Fruit fly (Drosophila melanogaster) whole organism, pupa: ENCODE results near the gene Or7a.

Experiments
- CG13204 ChIP-seq: fragments of 200-800 bp; sonication (Bioruptor generic); optimal IDR thresholded peaks from 2 replicates; lab custom pipeline; 2018; ENCODE audit warnings: missing biosample characterization, mild to moderate bottlenecking, missing genetic modification characterization, moderate library complexity
- CG15710 ChIP-seq: fragments of 200-800 bp; sonication (Bioruptor generic); optimal IDR thresholded peaks from 2 replicates; lab custom pipeline; 2018; ENCODE audit warnings: missing biosample characterization, mild to moderate bottlenecking, missing genetic modification characterization, moderate library complexity
- CG17806 ChIP-seq: fragments of 200-800 bp; sonication (Bioruptor generic); optimal IDR thresholded peaks from 2 replicates; lab custom pipeline; 2018; ENCODE audit warnings: missing biosample characterization, mild to moderate bottlenecking, missing genetic modification characterization, moderate library complexity
- CG32121 ChIP-seq: fragments of 200-800 bp; sonication (Bioruptor generic); IDR thresholded peaks from 2 replicates; pipeline ENCODE4 v1.3.6; 2022; ENCODE audit warnings: missing biosample characterization, missing genetic modification characterization
- CG8159 ChIP-seq: fragments of 200-800 bp; sonication (Bioruptor generic); optimal IDR thresholded peaks from 3 replicates; lab custom pipeline; 2018; ENCODE audit warnings: missing biosample characterization, mild to moderate bottlenecking, missing genetic modification characterization, moderate library complexity
- CG8301 ChIP-seq: fragments of 200-800 bp; sonication (Bioruptor generic); optimal IDR thresholded peaks from 2 replicates; lab custom pipeline; 2018; ENCODE audit warnings: missing biosample characterization, mild to moderate bottlenecking, missing genetic modification characterization
- EcR ChIP-seq: fragments of 200-800 bp; sonication (Bioruptor generic); optimal IDR thresholded peaks from 3 replicates; lab custom pipeline; 2019; ENCODE audit warnings: missing biosample characterization, missing genetic modification characterization, mild to moderate bottlenecking, moderate library complexity, missing genetic modification reagents
- Pif1A ChIP-seq: fragments of 200-800 bp; sonication (Bioruptor generic); optimal IDR thresholded peaks from 3 replicates; lab custom pipeline; 2016; ENCODE audit warnings: missing biosample characterization, missing genetic modification characterization
- Snoo ChIP-seq: fragments of 200-800 bp; sonication (Bioruptor generic); optimal IDR thresholded peaks from 3 replicates; lab custom pipeline; 2017; ENCODE audit warnings: missing biosample characterization, mild to moderate bottlenecking, missing genetic modification characterization, inconsistent platforms
- gl ChIP-seq: fragments of 200-800 bp; sonication (Bioruptor generic); optimal IDR thresholded peaks from 2 replicates; lab custom pipeline; 2018; ENCODE audit warnings: missing biosample characterization, mild to moderate bottlenecking, missing genetic modification characterization
- rn ChIP-seq: fragments of 200-800 bp; sonication (Bioruptor generic); IDR thresholded peaks from 2 replicates; pipeline ENCODE4 v1.3.6; 2022; ENCODE audit warnings: missing biosample characterization, missing genetic modification characterization

- TF ChIP-seq Pif1A (GFP tag; lab: Kevin White, UChicago): no peak
- TF ChIP-seq CG32121 (GFP tag; lab: Robert Waterston, UW): no peak
- no peak for TF ChIP-seq Snoo
- TF ChIP-seq CG15710 (tag; lab: Kevin White, UChicago): no peak
- TF ChIP-seq CG8301 (tag; lab: Kevin White, UChicago): no peak
- TF ChIP-seq EcR (GFP tag; lab: Kevin White, UChicago): no peak
- TF ChIP-seq CG8159 (tag; lab: Kevin White, UChicago): no peak
- TF ChIP-seq rn: no peak
- TF ChIP-seq CG17806: no peak
- TF ChIP-seq gl: no peak
- no peak for TF ChIP-seq CG13204 (GFP tag; lab: Kevin White, UChicago)
These were observed 36.1 kb downstream of the Or7a start, which contains the start of gene CG2116 for dm6 chrX:8129204-8129997.
